Fruit fly (Drosophila melanogaster) whole organism, embryonic: ENCODE results near the gene Ssu72.

Experiments
- Asciz ChIP-seq: fragments of 200-800 bp; sonication (Bioruptor generic); optimal IDR thresholded peaks from 2 replicates; lab custom pipeline; 2017; ENCODE audit warnings: missing biosample characterization, mild to moderate bottlenecking, missing genetic modification characterization, missing genetic modification reagents
- B-H1 ChIP-seq: fragments of 200-800 bp; sonication (Bioruptor generic); IDR thresholded peaks from 3 replicates; pipeline ENCODE4 v1.3.6; 2022; ENCODE audit warnings: missing biosample characterization, missing genetic modification characterization
- B-H2 ChIP-seq: fragments of 200-800 bp; sonication (Bioruptor generic); optimal IDR thresholded peaks from 2 replicates; lab custom pipeline; 2018; ENCODE audit warnings: missing biosample characterization, mild to moderate bottlenecking, missing genetic modification characterization
- CG10431 ChIP-seq: fragments of 200-800 bp; sonication (Bioruptor generic); optimal IDR thresholded peaks from 3 replicates; lab custom pipeline; 2018; ENCODE audit warnings: missing biosample characterization, mild to moderate bottlenecking, missing genetic modification characterization
- CG11093 ChIP-seq: fragments of 200-800 bp; sonication (Bioruptor generic); IDR thresholded peaks from 3 replicates; pipeline ENCODE4 v1.3.6; 2022; ENCODE audit warnings: missing biosample characterization, missing genetic modification characterization
- CG12391 ChIP-seq: fragments of 200-800 bp; sonication (Bioruptor generic); optimal IDR thresholded peaks from 3 replicates; lab custom pipeline; 2018; ENCODE audit warnings: missing biosample characterization, mild to moderate bottlenecking, missing genetic modification characterization, moderate library complexity
- CG14441 ChIP-seq: fragments of 200-800 bp; sonication (Bioruptor generic); IDR thresholded peaks from 2 replicates; pipeline ENCODE4 v1.3.6; 2022; ENCODE audit warnings: missing biosample characterization, missing genetic modification characterization
- CG1792 ChIP-seq: fragments of 200-800 bp; sonication (Bioruptor generic); optimal IDR thresholded peaks from 2 replicates; lab custom pipeline; 2016; ENCODE audit warnings: missing biosample characterization, missing genetic modification characterization
- CG2202 ChIP-seq: fragments of 200-800 bp; sonication (Bioruptor generic); optimal IDR thresholded peaks from 2 replicates; lab custom pipeline; 2018; ENCODE audit warnings: missing biosample characterization, mild to moderate bottlenecking, missing genetic modification characterization
- CG2712 ChIP-seq: fragments of 200-800 bp; optimal IDR thresholded peaks from 3 replicates; lab custom pipeline; 2019; ENCODE audit warnings: missing biosample characterization, mild to moderate bottlenecking, missing genetic modification characterization, moderate library complexity
- CG32767 ChIP-seq: fragments of 200-800 bp; sonication (Bioruptor generic); IDR thresholded peaks from 2 replicates; pipeline ENCODE4 v1.3.6; 2022; ENCODE audit warnings: missing biosample characterization, missing genetic modification characterization
- CG32772 ChIP-seq: fragments of 200-800 bp; sonication (Bioruptor generic); IDR thresholded peaks from 2 replicates; pipeline ENCODE4 v1.3.6; 2022; ENCODE audit warnings: missing biosample characterization, missing genetic modification characterization
- CG5180 ChIP-seq: fragments of 200-800 bp; sonication (Bioruptor generic); optimal IDR thresholded peaks from 3 replicates; lab custom pipeline; 2017; ENCODE audit warnings: missing biosample characterization, missing genetic modification characterization, mild to moderate bottlenecking, moderate library complexity, missing genetic modification reagents
- CG6272 ChIP-seq: fragments of 200-800 bp; sonication (Bioruptor generic); IDR thresholded peaks from 2 replicates; pipeline ENCODE4 v1.3.6; 2022; ENCODE audit warnings: missing biosample characterization, missing genetic modification characterization
- CG6765 ChIP-seq: fragments of 200-800 bp; sonication (Bioruptor generic); optimal IDR thresholded peaks from 3 replicates; lab custom pipeline; 2017; ENCODE audit warnings: missing biosample characterization, mild to moderate bottlenecking, missing genetic modification characterization
- CG6791 ChIP-seq: fragments of 200-800 bp; sonication (Bioruptor generic); IDR thresholded peaks from 3 replicates; pipeline ENCODE4 v1.3.6; 2022; ENCODE audit warnings: missing biosample characterization, missing genetic modification characterization; ENCODE audit not compliant: partially characterized antibody
- CG7372 ChIP-seq: fragments of 200-800 bp; sonication (Bioruptor generic); IDR thresholded peaks from 2 replicates; pipeline ENCODE4 v1.3.6; 2022; ENCODE audit warnings: missing biosample characterization, missing genetic modification characterization
- CG9932 ChIP-seq: fragments of 200-800 bp; sonication (Bioruptor generic); IDR thresholded peaks from 2 replicates; pipeline ENCODE4 v1.3.6; 2022; ENCODE audit warnings: missing biosample characterization, missing genetic modification characterization
- ERR ChIP-seq: fragments of 200-800 bp; sonication (Bioruptor generic); optimal IDR thresholded peaks from 2 replicates; lab custom pipeline; 2016; ENCODE audit warnings: missing biosample characterization, missing genetic modification characterization
- Fer1 ChIP-seq: fragments of 200-800 bp; sonication (Bioruptor generic); optimal IDR thresholded peaks from 2 replicates; lab custom pipeline; 2017; ENCODE audit warnings: missing biosample characterization, mild to moderate bottlenecking, missing genetic modification characterization
- Lim3 ChIP-seq: fragments of 200-800 bp; sonication (Bioruptor generic); IDR thresholded peaks from 2 replicates; pipeline ENCODE4 v1.3.6; 2022; ENCODE audit warnings: missing biosample characterization, missing genetic modification characterization
- Myb ChIP-seq: fragments of 200-800 bp; sonication (Bioruptor generic); optimal IDR thresholded peaks from 2 replicates; lab custom pipeline; 2016; ENCODE audit warnings: missing biosample characterization, missing genetic modification characterization
- NK7.1 ChIP-seq: fragments of 200-800 bp; sonication (Bioruptor generic); optimal IDR thresholded peaks from 3 replicates; lab custom pipeline; 2016; ENCODE audit warnings: missing biosample characterization, missing genetic modification characterization
- Oli ChIP-seq: fragments of 200-800 bp; sonication (Bioruptor generic); optimal IDR thresholded peaks from 2 replicates; lab custom pipeline; 2018; ENCODE audit warnings: missing biosample characterization, mild to moderate bottlenecking, missing genetic modification characterization, moderate library complexity
- Rx ChIP-seq: fragments of 200-800 bp; sonication (Bioruptor generic); IDR thresholded peaks from 2 replicates; pipeline ENCODE4 v1.3.6; 2022; ENCODE audit warnings: missing biosample characterization, missing genetic modification characterization
- Vsx1 ChIP-seq: fragments of 200-800 bp; sonication (Bioruptor generic); optimal IDR thresholded peaks from 2 replicates; lab custom pipeline; 2017; ENCODE audit warnings: missing biosample characterization, mild to moderate bottlenecking, missing genetic modification characterization, missing genetic modification reagents
- ara ChIP-seq: fragments of 200-800 bp; sonication (Bioruptor generic); IDR thresholded peaks from 2 replicates; pipeline ENCODE4 v1.3.6; 2022; ENCODE audit warnings: missing biosample characterization, missing genetic modification characterization
- br ChIP-seq: fragments of >200 bp; optimal IDR thresholded peaks from 2 replicates; lab custom pipeline; 2017
- cad ChIP-seq: fragments of >200 bp; optimal IDR thresholded peaks from 2 replicates; lab custom pipeline; 2017; ENCODE audit warnings: missing biosample characterization, missing genetic modification characterization
- dpn ChIP-seq, 2 experiments: fragments of 200-800 bp; sonication (Bioruptor generic); optimal IDR thresholded peaks; 3 replicates each; lab custom pipeline; 2016; ENCODE audit warnings: missing biosample characterization in 2 of 2, missing genetic modification characterization in 2 of 2
- gem ChIP-seq: fragments of 200-800 bp; sonication (Bioruptor generic); optimal IDR thresholded peaks from 2 replicates; lab custom pipeline; 2019; ENCODE audit warnings: missing biosample characterization, mild to moderate bottlenecking, missing genetic modification characterization, moderate library complexity
- gfzf ChIP-seq: fragments of 200-800 bp; sonication (Bioruptor generic); optimal IDR thresholded peaks from 2 replicates; lab custom pipeline; 2016; ENCODE audit warnings: missing biosample characterization, mild to moderate bottlenecking, missing genetic modification characterization, moderate library complexity
- hbn ChIP-seq: fragments of 200-800 bp; sonication (Bioruptor generic); IDR thresholded peaks from 2 replicates; pipeline ENCODE4 v1.3.6; 2022; ENCODE audit warnings: missing biosample characterization, missing genetic modification characterization; ENCODE audit not compliant: partially characterized antibody
- lola ChIP-seq, 3 experiments: fragments of >200 bp in 2 of 3; fragments of 200-800 bp in 1 of 3; sonication (Bioruptor generic) in 1 of 3; optimal IDR thresholded peaks; 2 replicates each; lab custom pipeline; 2017 to 2019; ENCODE audit warnings: missing biosample characterization in 3 of 3, missing genetic modification characterization in 3 of 3, mild to moderate bottlenecking in 1 of 3, moderate library complexity in 1 of 3
- nerfin-1 ChIP-seq: fragments of 200-800 bp; sonication (Bioruptor generic); optimal IDR thresholded peaks from 3 replicates; lab custom pipeline; 2019; ENCODE audit warnings: missing biosample characterization, mild to moderate bottlenecking, missing genetic modification characterization, moderate library complexity
- odd ChIP-seq: fragments of 200-800 bp; sonication (Bioruptor generic); optimal IDR thresholded peaks from 2 replicates; lab custom pipeline; 2017; ENCODE audit warnings: missing biosample characterization, mild to moderate bottlenecking, missing genetic modification characterization
- pb ChIP-seq: fragments of 200-800 bp; sonication (Bioruptor generic); optimal IDR thresholded peaks from 3 replicates; lab custom pipeline; 2016; ENCODE audit warnings: missing biosample characterization, missing genetic modification characterization
- peb ChIP-seq: fragments of 200-800 bp; sonication (Bioruptor generic); IDR thresholded peaks from 2 replicates; pipeline ENCODE4 v1.3.6; 2022; ENCODE audit warnings: missing biosample characterization, missing genetic modification characterization
- prd ChIP-seq, 3 experiments: fragments of >200 bp in 2 of 3; fragments of 200-800 bp in 1 of 3; sonication (Bioruptor generic) in 1 of 3; optimal IDR thresholded peaks in 2 of 3; IDR thresholded peaks in 1 of 3; 2 replicates in 2 of 3; 3 replicates in 1 of 3; pipeline versions ENCODE4 v1.3.6 to Lab custom; 2017 to 2022; ENCODE audit warnings: missing biosample characterization in 1 of 3, missing genetic modification characterization in 1 of 3
- psq ChIP-seq: fragments of 200-800 bp; sonication (Bioruptor generic); optimal IDR thresholded peaks from 2 replicates; lab custom pipeline; 2017; ENCODE audit warnings: missing biosample characterization, missing genetic modification characterization
- pum ChIP-seq: fragments of 200-800 bp; sonication (Bioruptor generic); optimal IDR thresholded peaks from 2 replicates; lab custom pipeline; 2016; ENCODE audit warnings: missing biosample characterization, missing genetic modification characterization
- pzg ChIP-seq: fragments of 200-800 bp; sonication (Bioruptor generic); optimal IDR thresholded peaks from 3 replicates; lab custom pipeline; 2018; ENCODE audit warnings: missing biosample characterization, mild to moderate bottlenecking, missing genetic modification characterization, moderate library complexity
- salm ChIP-seq: fragments of 200-800 bp; sonication (Bioruptor generic); optimal IDR thresholded peaks from 2 replicates; lab custom pipeline; 2018; ENCODE audit warnings: missing biosample characterization, mild to moderate bottlenecking, missing genetic modification characterization
- sens-2 ChIP-seq: fragments of 200-800 bp; sonication (Bioruptor generic); IDR thresholded peaks from 2 replicates; pipeline ENCODE4 v1.3.6; 2022; ENCODE audit warnings: missing biosample characterization, missing genetic modification characterization
- stwl ChIP-seq: fragments of 200-800 bp; sonication (Bioruptor generic); optimal IDR thresholded peaks from 3 replicates; lab custom pipeline; 2018; ENCODE audit warnings: missing biosample characterization, mild to moderate bottlenecking, missing genetic modification characterization, moderate library complexity
- tin ChIP-seq: fragments of 200-800 bp; sonication (Bioruptor generic); optimal IDR thresholded peaks from 3 replicates; lab custom pipeline; 2016; ENCODE audit warnings: missing biosample characterization, missing genetic modification characterization
- toy ChIP-seq: fragments of 200-800 bp; sonication (Bioruptor generic); IDR thresholded peaks from 2 replicates; pipeline ENCODE4 v1.3.6; 2022; ENCODE audit warnings: missing biosample characterization, missing genetic modification characterization
- ttk ChIP-seq: fragments of 200-800 bp; sonication (Bioruptor generic); IDR thresholded peaks from 2 replicates; pipeline ENCODE4 v2.1.2; 2022; ENCODE audit warnings: missing biosample characterization, missing genetic modification characterization
- vvl ChIP-seq: fragments of 200-800 bp; sonication (Bioruptor generic); IDR thresholded peaks from 2 replicates; pipeline ENCODE4 v1.3.6; 2022; ENCODE audit warnings: missing biosample characterization, missing genetic modification characterization

Ssu72 gene

DNA sequence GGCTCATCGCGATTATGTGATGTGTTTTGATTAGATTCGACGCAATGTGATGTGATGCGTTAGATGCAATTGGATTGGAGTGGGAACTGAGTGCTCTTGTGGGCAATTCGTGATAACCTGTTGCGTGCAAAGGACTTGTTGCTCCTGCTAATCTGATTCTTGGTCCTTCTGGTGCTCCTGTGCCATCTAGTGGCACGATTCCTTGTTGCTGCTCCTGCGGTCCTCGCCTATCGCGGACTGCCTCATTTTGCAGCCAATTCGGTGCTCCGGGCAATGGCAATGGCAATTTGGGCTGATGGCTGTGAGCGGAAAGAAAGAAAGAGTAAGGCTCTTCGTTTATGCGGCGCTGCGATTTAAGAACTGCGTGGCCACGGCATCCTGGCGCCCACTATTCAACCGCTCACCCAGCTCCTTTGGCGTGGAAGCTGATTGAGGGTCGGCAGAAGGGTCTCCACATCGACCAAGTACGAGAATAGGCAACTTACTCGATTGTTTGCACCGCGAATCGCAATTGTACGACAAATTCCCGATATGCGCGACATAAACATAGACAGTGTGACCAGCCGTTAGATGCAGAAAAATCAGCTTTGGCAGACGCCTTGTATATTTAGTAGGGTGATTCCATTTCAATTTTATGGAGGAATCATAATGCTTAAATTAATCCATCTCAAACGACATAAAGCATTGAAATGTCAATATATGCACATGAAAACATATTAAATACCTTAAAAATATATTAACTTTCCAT lies 28.8 kb downstream of the Ssu72 start, which contains the start of gene Mer (continued):
- TF ChIP-seq pzg (GFP tag; lab: Kevin White, UChicago) (peak; percentile 55), CG10431 (peak; percentile 60), CG6765 (GFP tag; lab: Kevin White, UChicago) (peak; percentile 78), CG1792 (GFP tag; lab: Kevin White, UChicago) (peak; percentile 71), psq (GFP tag; lab: Kevin White, UChicago) (peak; percentile 44), ttk (GFP tag; lab: Robert Waterston, UW) (peak; percentile 74), toy (GFP tag; lab: Robert Waterston, UW) (no peak), CG11093 (GFP tag; lab: Robert Waterston, UW) (peak; percentile 55; the same call in 2 of the 3 replicates), CG6272 (GFP tag; lab: Robert Waterston, UW) (peak; percentile 54; the same call in 1 of the 2 replicates), CG2202 (tag; lab: Kevin White, UChicago) (peak; percentile 60), CG12391 (peak; percentile 82), Rx (GFP tag; lab: Robert Waterston, UW) (peak; percentile 63), CG7372 (peak; percentile 81), tin (GFP tag; lab: Kevin White, UChicago) (peak; percentile 76), hbn (no peak), Fer1 (GFP tag; lab: Kevin White, UChicago) (peak; percentile 91), odd (GFP tag; lab: Kevin White, UChicago) (peak; percentile 71), CG14441 (GFP tag; lab: Robert Waterston, UW) (peak; percentile 77), CG9932 (GFP tag; lab: Robert Waterston, UW) (peak; percentile 76), gfzf (GFP tag; lab: Kevin White, UChicago) (peak; percentile 75), ara (GFP tag; lab: Robert Waterston, UW) (peak; percentile 78), CG32772 (GFP tag; lab: Robert Waterston, UW) (peak; percentile 68), B-H1 (GFP tag; lab: Robert Waterston, UW) (peak; percentile 49; the same call in 2 of the 3 replicates), pb (GFP tag; lab: Kevin White, UChicago) (peak; percentile 89), CG5180 (GFP tag; lab: Kevin White, UChicago) (peak; percentile 63), vvl (GFP tag; lab: Robert Waterston, UW) (peak; percentile 82), Vsx1 (GFP tag; lab: Kevin White, UChicago) (no peak), CG6791 (no peak), CG32767 (GFP tag; lab: Robert Waterston, UW) (peak; percentile 90), Asciz (no peak), sens-2 (GFP tag; lab: Robert Waterston, UW) (0 out of 2 replicates have a peak, but pooled peaks have one; percentile 58), lola (GFP tag; optimal IDR thresholded peaks at IDR 0.05; lab: Kevin White, UChicago) (peak in 1 of 3 experiments; percentile 74), cad (GFP tag; lab: Kevin White, UChicago) (no peak), br (no peak), prd (optimal IDR thresholded peaks at IDR 0.05; lab: Kevin White, UChicago) (no peak), prd (GFP tag; IDR thresholded peaks at IDR 0.05; lab: Robert Waterston, UW) (peak; percentile 86), peb (GFP tag; lab: Robert Waterston, UW) (peak; percentile 55; the same call in 1 of the 2 replicates), gem (tag; lab: Kevin White, UChicago) (peak; percentile 88), CG2712 (tag; lab: Kevin White, UChicago) (peak; percentile 86), dpn (GFP tag; optimal IDR thresholded peaks at IDR 0.05; lab: Kevin White, UChicago) (peak; percentile 86 to 88), Myb (GFP tag; lab: Kevin White, UChicago) (peak; percentile 71), Oli (tag; lab: Kevin White, UChicago) (peak; percentile 76), nerfin-1 (peak; percentile 73), NK7.1 (GFP tag; lab: Kevin White, UChicago) (peak; percentile 79), Lim3 (GFP tag; lab: Robert Waterston, UW) (no peak), stwl (tag; lab: Kevin White, UChicago) (peak; percentile 59), B-H2 (peak; percentile 66), salm (tag; lab: Kevin White, UChicago) (peak; percentile 66), pum (GFP tag; lab: Kevin White, UChicago) (peak; percentile 78), ERR (peak; percentile 79)
